Worm (Caenorhabditis elegans) whole organism, early embryonic: ENCODE data around the gene scl-1.

Experiments used
- B0310.2 ChIP-seq: sonication (generic microtip); optimal IDR thresholded peaks from 2 replicates; lab custom pipeline; 2016; ENCODE audit warnings: mild to moderate bottlenecking, missing genetic modification characterization, missing compliant biosample characterization
- F13C5.2 ChIP-seq: sonication (generic microtip); optimal IDR thresholded peaks from 2 replicates; lab custom pipeline; 2017; ENCODE audit warnings: mild to moderate bottlenecking, missing genetic modification characterization, inconsistent platforms, missing compliant biosample characterization
- aly-1 ChIP-seq: sonication (generic microtip); optimal IDR thresholded peaks from 2 replicates; lab custom pipeline; 2016; ENCODE audit warnings: missing genetic modification characterization, missing compliant biosample characterization
- ama-1 ChIP-seq: fragments of 150-350 bp; optimal IDR thresholded peaks from 2 replicates; lab custom pipeline; 2014
- ceh-13 ChIP-seq: fragments of 200-800 bp; sonication (Bioruptor generic); optimal IDR thresholded peaks from 2 replicates; lab custom pipeline; 2018; ENCODE audit warnings: mild to moderate bottlenecking, missing genetic modification characterization, missing compliant biosample characterization
- ceh-36 ChIP-seq: sonication (generic microtip); optimal IDR thresholded peaks from 2 replicates; lab custom pipeline; 2016; ENCODE audit warnings: missing genetic modification characterization, inconsistent platforms, missing compliant biosample characterization
- ets-7 ChIP-seq: sonication (generic microtip); optimal IDR thresholded peaks from 2 replicates; lab custom pipeline; 2016; ENCODE audit warnings: missing genotype, missing genetic modification characterization, missing compliant biosample characterization
- flt-1 ChIP-seq: fragments of 200-800 bp; sonication (Bioruptor generic); IDR thresholded peaks from 2 replicates; pipeline ENCODE4 v1.3.6; 2022; ENCODE audit warnings: missing genetic modification characterization, missing compliant biosample characterization
- hmbx-1 ChIP-seq: sonication (generic microtip); optimal IDR thresholded peaks from 2 replicates; lab custom pipeline; 2016; ENCODE audit warnings: mild to moderate bottlenecking, missing genetic modification characterization, missing compliant biosample characterization
- hmg-4 ChIP-seq: fragments of 200-800 bp; sonication (Bioruptor generic); optimal IDR thresholded peaks from 2 replicates; lab custom pipeline; 2018; ENCODE audit warnings: mild to moderate bottlenecking, missing genetic modification characterization, missing compliant biosample characterization
- hnd-1 ChIP-seq: sonication (generic microtip); optimal IDR thresholded peaks from 2 replicates; lab custom pipeline; 2016; ENCODE audit warnings: missing genetic modification characterization, missing compliant biosample characterization
- pes-1 ChIP-seq: fragments of 200-800 bp; sonication (Bioruptor generic); IDR thresholded peaks from 2 replicates; pipeline ENCODE4 v1.3.6; 2022; ENCODE audit warnings: missing genetic modification reagents, missing genetic modification characterization, missing compliant biosample characterization
- scrt-1 ChIP-seq: fragments of 200-800 bp; sonication (Bioruptor generic); IDR thresholded peaks from 2 replicates; pipeline ENCODE4 v1.3.6; 2022; ENCODE audit warnings: missing genetic modification characterization, missing compliant biosample characterization
- sea-1 ChIP-seq: fragments of 200-800 bp; sonication (Bioruptor generic); conservative IDR thresholded peaks from 2 replicates; pipeline ENCODE4 v1.3.6; 2022; ENCODE audit warnings: missing genetic modification characterization, missing compliant biosample characterization
- tbx-11 ChIP-seq: fragments of 200-800 bp; sonication (Bioruptor generic); IDR thresholded peaks from 2 replicates; pipeline ENCODE4 v1.3.6; 2022; ENCODE audit warnings: missing genetic modification characterization, missing compliant biosample characterization
- tbx-37 ChIP-seq: fragments of 200-800 bp; sonication (Bioruptor generic); conservative IDR thresholded peaks from 2 replicates; pipeline ENCODE4 v1.3.6; 2022; ENCODE audit warnings: missing genetic modification reagents, missing genetic modification characterization, missing compliant biosample characterization
- tra-4 ChIP-seq: sonication (generic microtip); optimal IDR thresholded peaks from 2 replicates; lab custom pipeline; 2017; ENCODE audit warnings: missing genetic modification characterization, missing compliant biosample characterization

The scl-1 gene

DNA sequence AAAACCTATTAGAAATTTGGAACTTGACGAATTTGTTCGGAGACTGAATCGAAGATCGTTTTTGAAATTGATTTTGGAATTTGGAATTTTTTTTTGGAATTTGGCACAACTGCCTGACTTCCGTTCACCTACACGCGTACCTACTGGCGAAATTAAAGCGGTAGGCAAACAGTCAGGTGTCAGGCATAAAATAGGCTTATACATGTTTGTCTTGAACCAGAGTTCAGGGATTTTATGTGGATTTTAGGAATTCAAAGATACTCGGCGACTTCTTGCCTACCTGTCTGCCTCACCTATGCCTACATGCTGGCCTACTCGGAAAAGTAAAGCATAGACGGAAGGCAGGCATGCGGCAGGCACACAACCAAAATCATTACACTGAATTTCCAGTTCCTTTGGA, 22.2 kb downstream of the scl-1 start:
- no peak for TF ChIP-seq scrt-1 (GFP tag; lab: Robert Waterston, UW)
- TF ChIP-seq tbx-11 = no peak
- no peak for TF ChIP-seq tra-4
- TF ChIP-seq ets-7 (tag; lab: Kevin White, UChicago) = no peak
- TF ChIP-seq hmbx-1 (tag; lab: Kevin White, UChicago) = no peak
- TF ChIP-seq sea-1 = no peak
- no peak for TF ChIP-seq ama-1 (lab: Kevin White, UChicago)
- no peak for TF ChIP-seq tbx-37 (GFP tag; lab: Robert Waterston, UW)
- TF ChIP-seq ceh-13 (GFP tag; lab: Kevin White, UChicago) = no peak
- no peak for TF ChIP-seq hnd-1

DNA sequence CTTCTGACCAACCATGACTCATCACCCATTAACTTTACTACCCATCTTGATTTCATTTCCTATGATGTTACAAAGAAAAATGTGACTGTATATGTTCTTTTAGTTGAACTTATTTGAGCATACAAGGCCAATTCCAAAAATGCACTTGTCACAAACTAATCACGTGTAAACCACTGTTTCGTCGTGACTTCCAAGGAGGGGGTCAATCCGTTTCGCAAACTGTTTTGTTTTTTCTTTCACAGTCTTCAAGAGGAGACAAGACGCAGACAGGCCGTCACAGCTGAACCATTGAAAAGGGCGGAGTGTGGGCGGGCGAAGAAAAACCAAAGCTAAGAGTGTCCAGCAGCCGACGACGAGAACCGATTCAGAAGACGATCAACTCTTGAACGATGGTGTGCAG, 23.0 kb downstream of the scl-1 start, which contains the start of gene C39E9.8:
Gene C39E9.8 (plus strand): TSS at position 328 of the 400 bp plus-strand sequence.
- TF ChIP-seq ama-1 (lab: Kevin White, UChicago) (no peak), ets-7 (tag; lab: Kevin White, UChicago) (no peak), ceh-13 (GFP tag; lab: Kevin White, UChicago) (no peak)

DNA sequence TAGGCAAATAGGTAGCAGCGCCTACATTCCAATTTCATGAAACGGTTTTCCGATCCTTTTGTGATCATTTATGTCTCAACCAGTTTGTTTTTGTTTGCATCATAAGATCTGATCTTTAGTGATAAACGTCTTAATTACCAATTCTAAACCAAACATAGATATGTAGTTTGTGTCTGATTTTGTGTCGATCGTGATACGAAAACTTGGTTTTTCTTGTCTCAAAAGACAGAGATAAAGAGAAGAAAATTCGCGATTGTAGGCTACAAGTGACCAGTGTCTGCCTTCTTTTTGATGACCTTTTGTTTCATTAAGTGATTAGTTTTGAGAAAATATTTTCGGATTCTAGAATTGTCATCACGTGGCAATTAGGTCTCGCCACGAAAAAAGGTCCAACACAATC, 24.1 kb downstream of the scl-1 start:
- TF ChIP-seq ets-7 (tag; lab: Kevin White, UChicago) (no peak), F13C5.2 (tag; lab: Kevin White, UChicago) (no peak), pes-1 (no peak), hmbx-1 (tag; lab: Kevin White, UChicago) (no peak), tbx-37 (GFP tag; lab: Robert Waterston, UW) (no peak), hmg-4 (GFP tag; lab: Kevin White, UChicago) (no peak), tbx-11 (no peak)

DNA sequence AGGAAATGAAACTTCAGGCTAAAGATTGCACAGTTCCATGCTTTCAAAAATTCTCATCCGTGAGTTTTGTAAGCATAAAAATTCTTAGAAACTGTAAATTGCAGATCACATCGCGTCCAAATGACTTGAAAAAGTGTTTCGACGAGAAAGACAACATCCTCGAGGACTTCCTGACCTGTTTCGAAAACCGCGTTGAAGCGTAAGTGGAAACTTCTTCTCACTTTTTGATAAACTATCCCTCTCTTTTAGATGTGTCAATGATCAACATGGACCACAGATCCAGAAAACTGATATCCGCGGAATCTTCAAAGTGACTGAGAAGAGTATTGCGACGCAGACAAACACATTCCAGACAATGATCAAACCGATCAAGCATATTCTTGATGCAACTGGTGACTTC, 24.7 kb downstream of the scl-1 start:
- no peak for TF ChIP-seq ets-7 (tag; lab: Kevin White, UChicago)
- no peak for TF ChIP-seq B0310.2
- no peak for TF ChIP-seq pes-1
- TF ChIP-seq F13C5.2 (tag; lab: Kevin White, UChicago) = no peak
- no peak for TF ChIP-seq tra-4
- TF ChIP-seq hmg-4 (GFP tag; lab: Kevin White, UChicago) = no peak
- TF ChIP-seq hnd-1 = no peak
- no peak for TF ChIP-seq ama-1 (lab: Kevin White, UChicago)
- TF ChIP-seq flt-1 (GFP tag; lab: Robert Waterston, UW) = no peak
- TF ChIP-seq ceh-13 (GFP tag; lab: Kevin White, UChicago) = no peak
- no peak for TF ChIP-seq aly-1 (tag; lab: Kevin White, UChicago)
- TF ChIP-seq hmbx-1 (tag; lab: Kevin White, UChicago) = no peak
- no peak for TF ChIP-seq tbx-37 (GFP tag; lab: Robert Waterston, UW)
- no peak for TF ChIP-seq tbx-11
- TF ChIP-seq ceh-36 (tag; lab: Kevin White, UChicago) = no peak
- no peak for TF ChIP-seq sea-1

DNA sequence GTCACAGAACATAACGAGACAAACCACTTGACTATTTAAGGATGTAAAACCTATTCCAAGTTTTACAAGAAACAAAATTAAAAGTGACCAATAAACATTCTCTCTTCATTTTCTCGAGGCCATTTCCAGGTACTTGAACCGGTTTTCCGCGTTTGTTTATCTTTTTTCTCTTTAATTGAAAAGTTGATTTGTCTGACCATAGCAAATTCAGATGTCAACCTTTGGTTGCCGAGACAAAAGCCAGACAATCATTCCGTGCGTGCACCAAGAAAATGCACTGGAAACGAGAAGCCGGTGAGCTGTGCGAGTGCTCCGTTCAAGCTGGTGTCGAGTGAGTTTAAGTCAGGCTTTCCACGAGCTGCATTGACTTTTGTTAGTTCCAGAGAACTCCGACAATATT, 26.0 kb downstream of the scl-1 start:
- TF ChIP-seq aly-1 (tag; lab: Kevin White, UChicago) = no peak
- TF ChIP-seq ceh-36 (tag; lab: Kevin White, UChicago) = no peak
- TF ChIP-seq hmg-4 (GFP tag; lab: Kevin White, UChicago) = no peak
- TF ChIP-seq hnd-1 = no peak

DNA sequence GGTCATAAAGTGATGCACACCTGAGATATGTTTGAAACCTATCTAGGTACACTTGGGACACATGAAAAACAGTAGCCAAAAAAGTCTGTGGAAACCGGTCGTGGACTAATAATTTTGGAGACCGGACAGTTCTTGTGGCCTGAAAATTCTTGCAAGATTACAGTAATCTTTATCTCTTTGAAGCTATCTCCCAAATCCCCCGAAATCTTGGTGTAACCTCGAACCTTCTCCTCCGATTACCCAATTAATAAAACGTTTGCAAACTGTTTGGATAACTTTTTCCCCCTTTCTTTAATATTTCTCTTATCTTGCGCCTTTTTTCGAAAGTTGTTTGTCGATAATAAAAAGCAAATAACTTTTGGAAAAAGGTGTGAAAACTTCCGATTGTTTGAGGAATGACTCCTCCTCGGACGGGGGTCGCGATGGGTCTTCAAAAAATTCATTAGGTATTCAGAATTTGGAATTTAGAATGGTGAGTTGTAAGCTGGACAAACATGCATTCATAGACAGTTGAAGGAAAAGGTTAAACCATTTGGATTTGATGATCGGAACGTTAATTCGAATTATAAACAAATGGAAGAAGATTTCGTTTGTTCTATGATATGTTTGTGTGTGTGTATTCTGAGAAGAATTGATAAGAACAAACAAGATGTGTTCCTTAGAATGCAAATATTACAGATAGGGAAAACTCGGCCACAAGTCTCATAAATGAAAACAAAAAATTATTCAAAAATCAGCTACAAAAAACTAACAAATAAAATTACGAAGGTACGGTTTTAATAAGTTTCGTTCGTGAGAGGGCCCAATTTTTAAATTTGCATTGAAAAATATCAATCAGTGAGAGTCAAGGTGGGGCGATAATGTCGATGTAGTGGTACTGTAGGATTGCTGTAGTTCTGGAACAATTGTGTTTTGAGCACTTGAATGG, 27.0 kb downstream of the scl-1 start:
- TF ChIP-seq hnd-1 (no peak), hmg-4 (GFP tag; lab: Kevin White, UChicago) (no peak), sea-1 (no peak), aly-1 (tag; lab: Kevin White, UChicago) (no peak), pes-1 (no peak), F13C5.2 (tag; lab: Kevin White, UChicago) (no peak), flt-1 (GFP tag; lab: Robert Waterston, UW) (no peak)

DNA sequence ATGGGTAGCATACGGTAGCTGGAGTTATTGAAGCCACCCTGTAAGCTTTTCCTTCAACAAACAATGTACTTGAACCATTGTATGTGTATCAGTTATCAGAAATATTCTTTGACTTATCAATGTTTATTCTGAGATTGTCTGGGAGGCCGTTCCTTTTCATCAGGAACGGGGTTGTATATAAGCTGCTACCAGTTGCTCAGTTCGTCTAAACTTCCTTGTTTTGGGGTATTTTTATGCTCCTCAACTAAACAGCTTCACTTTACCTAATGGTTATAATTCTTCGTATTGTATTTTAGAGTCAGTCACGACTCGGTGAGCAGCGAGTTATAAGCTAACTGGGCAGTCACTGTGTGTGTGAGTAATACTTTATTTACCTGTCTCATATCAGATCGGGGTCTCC, 29.5 kb downstream of the scl-1 start:
- TF ChIP-seq ceh-13 (GFP tag; lab: Kevin White, UChicago) (no peak), hnd-1 (no peak), tra-4 (no peak), ets-7 (tag; lab: Kevin White, UChicago) (no peak), F13C5.2 (tag; lab: Kevin White, UChicago) (no peak), B0310.2 (no peak), hmbx-1 (tag; lab: Kevin White, UChicago) (no peak), tbx-11 (no peak), flt-1 (GFP tag; lab: Robert Waterston, UW) (no peak), aly-1 (tag; lab: Kevin White, UChicago) (no peak), tbx-37 (GFP tag; lab: Robert Waterston, UW) (no peak)

DNA sequence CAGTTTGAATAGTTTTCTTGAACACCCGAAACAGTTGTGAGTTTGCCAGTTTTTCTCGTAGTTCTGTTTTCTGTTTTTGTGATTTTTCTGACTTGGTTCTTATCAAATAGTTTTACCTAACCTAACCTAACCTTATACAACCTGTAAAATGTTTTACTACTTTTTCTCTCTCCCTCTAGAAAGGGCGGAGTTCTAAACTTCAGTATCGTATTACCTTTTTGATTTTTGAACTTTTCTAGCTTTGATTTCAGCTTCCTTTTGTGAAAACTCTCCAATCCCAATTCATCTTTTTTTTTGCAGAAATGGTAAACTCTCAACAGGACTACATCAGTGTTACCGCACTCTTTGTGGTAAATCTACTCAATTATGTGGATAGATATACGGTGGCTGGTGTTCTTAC, 30.6 kb downstream of the scl-1 start, which contains the start of gene spin-2:
Gene spin-2 (plus strand): TSS at position 301 of the 400 bp plus-strand sequence.
- no peak for TF ChIP-seq ceh-13 (GFP tag; lab: Kevin White, UChicago)
